Worm (Caenorhabditis elegans) whole organism, mixed stage, embryonic: ENCODE measurements around the gene mrp-5.

Experiments used
- bed-3 ChIP-seq: fragments of 200-800 bp; sonication (Bioruptor generic); optimal IDR thresholded peaks from 3 replicates; lab custom pipeline; 2018; ENCODE audit warnings: mild to moderate bottlenecking, missing genetic modification characterization, moderate library complexity, missing compliant biosample characterization
- blmp-1 ChIP-seq: fragments of 150-350 bp; optimal IDR thresholded peaks from 2 replicates; lab custom pipeline; 2014; ENCODE audit warnings: missing biosample characterization, missing genetic modification characterization
- ceh-39 ChIP-seq: fragments of 150-350 bp; optimal IDR thresholded peaks from 2 replicates; lab custom pipeline; 2014; ENCODE audit warnings: missing biosample characterization, missing genetic modification characterization
- ceh-43 ChIP-seq: fragments of 200-800 bp; sonication (Bioruptor generic); optimal IDR thresholded peaks from 2 replicates; lab custom pipeline; 2018; ENCODE audit warnings: mild to moderate bottlenecking, missing genetic modification characterization, moderate library complexity, missing compliant biosample characterization
- ceh-83 ChIP-seq: fragments of 200-800 bp; sonication (Bioruptor generic); optimal IDR thresholded peaks from 2 replicates; lab custom pipeline; 2018; ENCODE audit warnings: mild to moderate bottlenecking, missing genetic modification characterization, missing compliant biosample characterization
- ces-1 ChIP-seq: fragments of 150-350 bp; optimal IDR thresholded peaks from 2 replicates; lab custom pipeline; 2014; ENCODE audit warnings: missing biosample characterization, missing genetic modification reagents, missing genetic modification characterization
- cnd-1 ChIP-seq: fragments of 200-800 bp; sonication (Bioruptor generic); optimal IDR thresholded peaks from 2 replicates; lab custom pipeline; 2018; ENCODE audit warnings: mild to moderate bottlenecking, missing genetic modification characterization, missing compliant biosample characterization
- drap-1 ChIP-seq: fragments of 200-800 bp; sonication (Bioruptor generic); optimal IDR thresholded peaks from 3 replicates; lab custom pipeline; 2018; ENCODE audit warnings: mild to moderate bottlenecking, missing genetic modification characterization, missing compliant biosample characterization
- elt-1 ChIP-seq: sonication (generic microtip); optimal IDR thresholded peaks from 2 replicates; lab custom pipeline; 2017; ENCODE audit warnings: missing genetic modification characterization, mild to moderate bottlenecking, missing compliant biosample characterization, antibody characterized with exemption, moderate library complexity, borderline replicate concordance; ENCODE audit not compliant: insufficient read depth
- elt-3 ChIP-seq: fragments of 150-350 bp; optimal IDR thresholded peaks from 2 replicates; lab custom pipeline; 2014; ENCODE audit warnings: missing biosample characterization, missing genetic modification characterization
- flh-1 ChIP-seq: fragments of 200-800 bp; sonication (Bioruptor generic); optimal IDR thresholded peaks from 2 replicates; lab custom pipeline; 2018; ENCODE audit warnings: mild to moderate bottlenecking, missing genetic modification characterization, moderate library complexity, missing compliant biosample characterization
- ham-2 ChIP-seq: fragments of 200-800 bp; sonication (Bioruptor generic); optimal IDR thresholded peaks from 2 replicates; lab custom pipeline; 2018; ENCODE audit warnings: mild to moderate bottlenecking, missing genetic modification characterization, missing compliant biosample characterization
- hlh-1 ChIP-seq: fragments of 150-350 bp; optimal IDR thresholded peaks from 2 replicates; lab custom pipeline; 2014; ENCODE audit warnings: missing biosample characterization, missing genetic modification reagents, missing genetic modification characterization
- lin-32 ChIP-seq: fragments of 200-800 bp; sonication (Bioruptor generic); optimal IDR thresholded peaks from 2 replicates; lab custom pipeline; 2018; ENCODE audit warnings: mild to moderate bottlenecking, missing genetic modification characterization, missing compliant biosample characterization
- lsy-2 ChIP-seq: fragments of 150-350 bp; optimal IDR thresholded peaks from 2 replicates; lab custom pipeline; 2014; ENCODE audit warnings: missing biosample characterization, missing genetic modification characterization
- mab-5 ChIP-seq: fragments of 150-350 bp; optimal IDR thresholded peaks from 2 replicates; lab custom pipeline; 2014; ENCODE audit warnings: missing biosample characterization, missing genetic modification characterization
- nhr-12 ChIP-seq: fragments of 150-350 bp; optimal IDR thresholded peaks from 2 replicates; lab custom pipeline; 2014; ENCODE audit warnings: missing biosample characterization, missing genetic modification characterization
- nhr-2 ChIP-seq: fragments of 150-350 bp; optimal IDR thresholded peaks from 2 replicates; lab custom pipeline; 2014; ENCODE audit warnings: missing biosample characterization, missing genetic modification characterization
- nhr-237 ChIP-seq: fragments of 150-350 bp; optimal IDR thresholded peaks from 2 replicates; lab custom pipeline; 2014; ENCODE audit warnings: missing biosample characterization, missing genetic modification characterization
- nhr-28 ChIP-seq: fragments of 150-350 bp; optimal IDR thresholded peaks from 2 replicates; lab custom pipeline; 2014; ENCODE audit warnings: missing biosample characterization, missing genetic modification characterization
- pha-4 ChIP-seq: fragments of 150-350 bp; optimal IDR thresholded peaks from 2 replicates; lab custom pipeline; 2018; ENCODE audit warnings: missing biosample characterization, missing genetic modification reagents, missing genetic modification characterization
- sem-2 ChIP-seq: fragments of 200-800 bp; sonication (Bioruptor generic); optimal IDR thresholded peaks from 2 replicates; lab custom pipeline; 2018; ENCODE audit warnings: mild to moderate bottlenecking, missing genetic modification characterization, missing compliant biosample characterization
- snpc-4 ChIP-seq: fragments of 150-350 bp; optimal IDR thresholded peaks from 2 replicates; lab custom pipeline; 2014; ENCODE audit warnings: missing biosample characterization, missing genetic modification characterization
- sptf-1 ChIP-seq: sonication (generic microtip); optimal IDR thresholded peaks from 2 replicates; lab custom pipeline; 2017; ENCODE audit warnings: mild to moderate bottlenecking, missing genetic modification characterization, moderate library complexity, missing compliant biosample characterization
- tbx-8 ChIP-seq: fragments of 200-800 bp; sonication (Bioruptor generic); optimal IDR thresholded peaks from 2 replicates; lab custom pipeline; 2018; ENCODE audit warnings: mild to moderate bottlenecking, missing genetic modification characterization, moderate library complexity, missing compliant biosample characterization
- unc-39 ChIP-seq: fragments of 150-350 bp; optimal IDR thresholded peaks from 2 replicates; lab custom pipeline; 2014; ENCODE audit warnings: missing biosample characterization, missing genetic modification characterization
- unc-62 ChIP-seq: fragments of 150-350 bp; optimal IDR thresholded peaks from 2 replicates; lab custom pipeline; 2014; ENCODE audit warnings: missing biosample characterization, missing genetic modification reagents, missing genetic modification characterization
- zip-8 ChIP-seq: fragments of 150-350 bp; optimal IDR thresholded peaks from 2 replicates; lab custom pipeline; 2014; ENCODE audit warnings: missing biosample characterization, missing genetic modification characterization
- ztf-11 ChIP-seq: fragments of 150-350 bp; optimal IDR thresholded peaks from 2 replicates; lab custom pipeline; 2014; ENCODE audit warnings: missing biosample characterization, missing genetic modification characterization

Gene mrp-5

ce11 chrX:14907257-14907801 lies 38.8 kb downstream of the mrp-5 start:
- no peak for TF ChIP-seq unc-62 (GFP tag; lab: Kevin White, UChicago)
- TF ChIP-seq ceh-83 (GFP tag; lab: Kevin White, UChicago): no peak
- no peak for TF ChIP-seq bed-3 (GFP tag; lab: Kevin White, UChicago)
- TF ChIP-seq flh-1 (GFP tag; lab: Kevin White, UChicago): no peak
- no peak for TF ChIP-seq nhr-237
- TF ChIP-seq nhr-2: no peak

ce11 chrX:14905161-14905560 lies 41.0 kb downstream of the mrp-5 start, which contains the start of gene hex-5:
Gene hex-5 (minus strand): TSS chrX:14905261.
- no peak for TF ChIP-seq hlh-1
- TF ChIP-seq elt-3 (tag; lab: Kevin White, UChicago): no peak
- no peak for TF ChIP-seq tbx-8 (GFP tag; lab: Kevin White, UChicago)
- TF ChIP-seq ces-1: no peak
- TF ChIP-seq ceh-43: no peak
- no peak for TF ChIP-seq bed-3 (GFP tag; lab: Kevin White, UChicago)
- no peak for TF ChIP-seq pha-4
- no peak for TF ChIP-seq elt-1 (tag; lab: Kevin White, UChicago)

- TF ChIP-seq unc-39 (tag; lab: Kevin White, UChicago) (no peak), sem-2 (GFP tag; lab: Kevin White, UChicago) (no peak), nhr-2 (no peak), nhr-28 (tag; lab: Kevin White, UChicago) (no peak), tbx-8 (GFP tag; lab: Kevin White, UChicago) (no peak), ztf-11 (tag; lab: Kevin White, UChicago) (no peak), sptf-1 (tag; lab: Kevin White, UChicago) (no peak), blmp-1 (tag; lab: Kevin White, UChicago) (no peak), snpc-4 (tag; lab: Kevin White, UChicago) (no peak), hlh-1 (no peak), zip-8 (no peak), ceh-39 (no peak), bed-3 (GFP tag; lab: Kevin White, UChicago) (no peak), elt-1 (tag; lab: Kevin White, UChicago) (no peak), cnd-1 (tag; lab: Kevin White, UChicago) (no peak), ham-2 (GFP tag; lab: Kevin White, UChicago) (no peak), lin-32 (GFP tag; lab: Kevin White, UChicago) (no peak), drap-1 (GFP tag; lab: Kevin White, UChicago) (no peak)
Observed at ce11 chrX:14903424-14903823, 42.7 kb downstream of the mrp-5 start.

- TF ChIP-seq elt-3 (tag; lab: Kevin White, UChicago) (peak; percentile 59), tbx-8 (GFP tag; lab: Kevin White, UChicago) (no peak)
Observed at ce11 chrX:14900487-14900886, 45.6 kb downstream of the mrp-5 start.

ce11 chrX:14898205-14898604 lies 47.9 kb downstream of the mrp-5 start, which contains the start of gene lips-8:
Gene lips-8 (plus strand): TSS chrX:14898505.
- no peak for TF ChIP-seq drap-1 (GFP tag; lab: Kevin White, UChicago)
- TF ChIP-seq elt-1 (tag; lab: Kevin White, UChicago): no peak
- TF ChIP-seq lsy-2: no peak
- TF ChIP-seq pha-4: no peak
- no peak for TF ChIP-seq lin-32 (GFP tag; lab: Kevin White, UChicago)
- TF ChIP-seq unc-39 (tag; lab: Kevin White, UChicago): no peak
- no peak for TF ChIP-seq mab-5 (tag; lab: Kevin White, UChicago)
- no peak for TF ChIP-seq ham-2 (GFP tag; lab: Kevin White, UChicago)

ce11 chrX:14897192-14897591 lies 48.9 kb downstream of the mrp-5 start:
- TF ChIP-seq blmp-1 (tag; lab: Kevin White, UChicago) (no peak), zip-8 (no peak), elt-1 (tag; lab: Kevin White, UChicago) (no peak), ceh-83 (GFP tag; lab: Kevin White, UChicago) (no peak), lin-32 (GFP tag; lab: Kevin White, UChicago) (no peak), nhr-12 (no peak)
